Fruit fly (Drosophila melanogaster): ENCODE measurements around the gene RpS27A.
A peak's percentile ranks its signal among the peaks of the same experiment; 100 is the strongest.

RpS27A gene

dm6 chr2L:10437317-10437716 lies 29.2 kb downstream of the RpS27A start, which contains the start of gene STUB1 (continued):
- TF ChIP-seq CG7357 (GFP tag; IDR thresholded peaks at IDR 0.05) (no peak), sisA (GFP tag; IDR thresholded peaks at IDR 0.05) (no peak), ham (GFP tag; IDR thresholded peaks at IDR 0.05) (no peak), CG10274 (GFP tag; optimal IDR thresholded peaks at IDR 0.05) (no peak), HLH4C (GFP tag; IDR thresholded peaks at IDR 0.05; ENCODE audit: partially characterized antibody) (peak; percentile 100), Stat92E (GFP tag; optimal IDR thresholded peaks at IDR 0.05) (no peak), lmd (GFP tag; IDR thresholded peaks at IDR 0.05) (no peak), CG32767 (GFP tag; IDR thresholded peaks at IDR 0.05) (no peak), MESR4 (GFP tag; optimal IDR thresholded peaks at IDR 0.05) (peak; percentile 46), pb (GFP tag; optimal IDR thresholded peaks at IDR 0.05) (no peak), CG4617 (GFP tag; optimal IDR thresholded peaks at IDR 0.05; ENCODE audit: borderline replicate concordance) (peak; percentile 74), CG13424 (tag; optimal IDR thresholded peaks at IDR 0.05) (no peak), sc (optimal IDR thresholded peaks at IDR 0.05) (no peak), sc (GFP tag; optimal IDR thresholded peaks at IDR 0.05) (no peak), Dip3 (GFP tag; optimal IDR thresholded peaks at IDR 0.05) (no peak), h (optimal IDR thresholded peaks at IDR 0.05) (no peak), Side (GFP tag; optimal IDR thresholded peaks at IDR 0.05) (peak; percentile 4), CG11247 (GFP tag; IDR thresholded peaks at IDR 0.05) (no peak), NFAT (GFP tag; IDR thresholded peaks at IDR 0.05) (no peak; the same call in 1 of the 2 replicates), CG12391 (tag; optimal IDR thresholded peaks at IDR 0.05) (no peak), CG8359 (GFP tag; optimal IDR thresholded peaks at IDR 0.05; ENCODE audit: borderline replicate concordance) (no peak), trh (GFP tag; optimal IDR thresholded peaks at IDR 0.05) (no peak), CG16779 (GFP tag; IDR thresholded peaks at IDR 0.05) (no peak), C15 (GFP tag; IDR thresholded peaks at IDR 0.05) (no peak), Six4 (GFP tag; optimal IDR thresholded peaks at IDR 0.05) (no peak), CG15601 (tag; optimal IDR thresholded peaks at IDR 0.05) (no peak), cato (GFP tag; optimal IDR thresholded peaks at IDR 0.05; ENCODE audit: borderline replicate concordance) (no peak), CG3065 (GFP tag; optimal IDR thresholded peaks at IDR 0.05) (no peak), CG17612 (GFP tag; IDR thresholded peaks at IDR 0.05) (no peak), CG8290 (GFP tag; optimal IDR thresholded peaks at IDR 0.05) (no peak), CG8290 (tag; optimal IDR thresholded peaks at IDR 0.05) (no peak), sob (GFP tag; IDR thresholded peaks at IDR 0.05) (peak; percentile 61), Bgb (GFP tag; IDR thresholded peaks at IDR 0.05; ENCODE audit: partially characterized antibody) (peak; percentile 100), rib (GFP tag; IDR thresholded peaks at IDR 0.05) (peak; percentile 42; the same call in 1 of the 2 replicates), D19A (tag; optimal IDR thresholded peaks at IDR 0.05) (no peak), scrt (GFP tag; optimal IDR thresholded peaks at IDR 0.05) (no peak), CG10979 (tag; optimal IDR thresholded peaks at IDR 0.05) (no peak), Dp (GFP tag; optimal IDR thresholded peaks at IDR 0.05) (peak; percentile 81), CG4820 (GFP tag; optimal IDR thresholded peaks at IDR 0.05) (no peak), Myb (GFP tag; optimal IDR thresholded peaks at IDR 0.05) (peak; percentile 81), tll (GFP tag; optimal IDR thresholded peaks at IDR 0.05) (no peak), Adf1 (GFP tag; IDR thresholded peaks at IDR 0.05) (no peak), Atf6 (GFP tag; IDR thresholded peaks at IDR 0.05) (no peak), CG14667 (GFP tag; IDR thresholded peaks at IDR 0.05) (no peak), CG5180 (GFP tag; optimal IDR thresholded peaks at IDR 0.05) (no peak), cwo (GFP tag; optimal IDR thresholded peaks at IDR 0.05) (no peak), Antp (GFP tag; optimal IDR thresholded peaks at IDR 0.05) (peak; percentile 55), CG6272 (GFP tag; IDR thresholded peaks at IDR 0.05) (peak; percentile 31; the same call in 1 of the 2 replicates), vfl (GFP tag; optimal IDR thresholded peaks at IDR 0.05) (peak; percentile 25), CG13296 (GFP tag; optimal IDR thresholded peaks at IDR 0.05) (no peak), nmo (GFP tag; optimal IDR thresholded peaks at IDR 0.05) (peak; percentile 9), CG12155 (GFP tag; optimal IDR thresholded peaks at IDR 0.05) (no peak)
